Fruit fly (Drosophila melanogaster) whole organism, wandering third instar larva: ENCODE results near the gene CG9467.

Experiments
- Hnf4 ChIP-seq: fragments of 200-800 bp; sonication (Bioruptor generic); optimal IDR thresholded peaks from 2 replicates; lab custom pipeline; 2016; ENCODE audit warnings: missing biosample characterization, mild to moderate bottlenecking, missing genetic modification characterization
- dsf ChIP-seq: sonication (Bioruptor generic); optimal IDR thresholded peaks from 2 replicates; lab custom pipeline; 2016; ENCODE audit warnings: missing biosample characterization, missing genetic modification characterization, borderline replicate concordance
- foxo ChIP-seq, 2 experiments: fragments of 200-800 bp; sonication (Bioruptor generic); optimal IDR thresholded peaks; 2 replicates in 1 of 2; 3 replicates in 1 of 2; lab custom pipeline; 2016 to 2017; ENCODE audit warnings: missing biosample characterization in 2 of 2, missing genetic modification characterization in 2 of 2
- psq ChIP-seq: fragments of 200-800 bp; sonication (Bioruptor generic); optimal IDR thresholded peaks from 3 replicates; lab custom pipeline; 2017; ENCODE audit warnings: missing biosample characterization, mild to moderate bottlenecking, missing genetic modification characterization, moderate library complexity
- usp ChIP-seq: fragments of >200 bp; optimal IDR thresholded peaks from 2 replicates; lab custom pipeline; 2017; ENCODE audit warnings: missing biosample characterization, missing genetic modification characterization

dm6 chr3R:9747900-9748663 is 52.7 kb downstream of the CG9467 start:
- TF ChIP-seq usp (GFP tag; lab: Kevin White, UChicago) = no peak
- no peak for TF ChIP-seq psq (GFP tag; lab: Kevin White, UChicago)
- TF ChIP-seq dsf = no peak
- TF ChIP-seq Hnf4 (GFP tag; lab: Kevin White, UChicago) = no peak
- no peak for TF ChIP-seq foxo (GFP tag; optimal IDR thresholded peaks at IDR 0.05; lab: Kevin White, UChicago)
